Fruit fly (Drosophila melanogaster) whole organism, embryonic: ENCODE results near the gene CG5727.

Source experiments
- Bdp1 ChIP-seq: fragments of 200-800 bp; sonication (Bioruptor generic); optimal IDR thresholded peaks from 3 replicates; lab custom pipeline; 2016; ENCODE audit warnings: missing biosample characterization, missing genetic modification characterization
- CG11398 ChIP-seq: fragments of 200-800 bp; sonication (Bioruptor generic); optimal IDR thresholded peaks from 2 replicates; lab custom pipeline; 2016; ENCODE audit warnings: missing biosample characterization, missing genetic modification characterization
- CG12219 ChIP-seq: fragments of 200-800 bp; sonication (Bioruptor generic); optimal IDR thresholded peaks from 3 replicates; lab custom pipeline; 2018; ENCODE audit warnings: missing biosample characterization, mild to moderate bottlenecking, missing genetic modification characterization
- CG13424 ChIP-seq: fragments of 200-800 bp; sonication (Bioruptor generic); optimal IDR thresholded peaks from 2 replicates; lab custom pipeline; 2019; ENCODE audit warnings: missing biosample characterization, mild to moderate bottlenecking, missing genetic modification characterization, moderate library complexity
- CG13775 ChIP-seq: fragments of 200-800 bp; sonication (Bioruptor generic); optimal IDR thresholded peaks from 3 replicates; lab custom pipeline; 2017; ENCODE audit warnings: missing biosample characterization, mild to moderate bottlenecking, missing genetic modification characterization
- CG14860 ChIP-seq: fragments of 200-800 bp; sonication (Bioruptor generic); IDR thresholded peaks from 3 replicates; pipeline ENCODE4 v1.3.6; 2022; ENCODE audit warnings: missing biosample characterization, missing genetic modification characterization; ENCODE audit not compliant: partially characterized antibody
- CG17802 ChIP-seq: fragments of 200-800 bp; sonication (Bioruptor generic); optimal IDR thresholded peaks from 2 replicates; lab custom pipeline; 2018; ENCODE audit warnings: missing biosample characterization, mild to moderate bottlenecking, missing genetic modification characterization, moderate library complexity
- CG18011 ChIP-seq: fragments of 200-800 bp; sonication (Bioruptor generic); optimal IDR thresholded peaks from 2 replicates; lab custom pipeline; 2017; ENCODE audit warnings: missing biosample characterization, missing genetic modification characterization, mild to moderate bottlenecking, moderate library complexity, missing genotype
- CG18619 ChIP-seq: fragments of 200-800 bp; sonication (Bioruptor generic); optimal IDR thresholded peaks from 3 replicates; lab custom pipeline; 2017; ENCODE audit warnings: missing biosample characterization, mild to moderate bottlenecking, missing genetic modification characterization
- CG33213 ChIP-seq: fragments of 200-800 bp; sonication (Bioruptor generic); optimal IDR thresholded peaks from 3 replicates; lab custom pipeline; 2016; ENCODE audit warnings: missing biosample characterization, missing genetic modification characterization
- CG34422 ChIP-seq: fragments of 200-800 bp; sonication (Bioruptor generic); IDR thresholded peaks from 3 replicates; pipeline ENCODE4 v1.3.6; 2022; ENCODE audit warnings: missing biosample characterization, missing genetic modification characterization
- CG3726 ChIP-seq: fragments of 200-800 bp; sonication (Bioruptor generic); IDR thresholded peaks from 3 replicates; pipeline ENCODE4, ENCODE4 v1.3.6; 2022; ENCODE audit warnings: missing biosample characterization, missing genetic modification characterization
- CG4360 ChIP-seq: fragments of 200-800 bp; sonication (Bioruptor generic); IDR thresholded peaks from 2 replicates; pipeline ENCODE4 v1.3.6; 2022; ENCODE audit warnings: missing biosample characterization, missing genetic modification characterization
- CG4707 ChIP-seq: fragments of 200-800 bp; sonication (Bioruptor generic); optimal IDR thresholded peaks from 2 replicates; lab custom pipeline; 2018; ENCODE audit warnings: missing biosample characterization, mild to moderate bottlenecking, missing genetic modification characterization, moderate library complexity
- CG4854 ChIP-seq: fragments of 200-800 bp; sonication (Bioruptor generic); optimal IDR thresholded peaks from 2 replicates; lab custom pipeline; 2016; ENCODE audit warnings: missing biosample characterization, missing genetic modification characterization, inconsistent platforms
- CG7745 ChIP-seq: fragments of 200-800 bp; sonication (Bioruptor generic); optimal IDR thresholded peaks from 2 replicates; lab custom pipeline; 2018; ENCODE audit warnings: missing biosample characterization, mild to moderate bottlenecking, missing genetic modification characterization, moderate library complexity
- Camta ChIP-seq: fragments of 200-800 bp; sonication (Bioruptor generic); optimal IDR thresholded peaks from 2 replicates; lab custom pipeline; 2016; ENCODE audit warnings: missing biosample characterization, missing genetic modification characterization
- CoRest ChIP-seq: fragments of 200-800 bp; sonication (Bioruptor generic); optimal IDR thresholded peaks from 3 replicates; lab custom pipeline; 2018; ENCODE audit warnings: missing biosample characterization, mild to moderate bottlenecking, missing genetic modification characterization, moderate library complexity
- Deaf1 ChIP-seq: fragments of 200-800 bp; optimal IDR thresholded peaks from 3 replicates; lab custom pipeline; 2019; ENCODE audit warnings: missing biosample characterization, mild to moderate bottlenecking, missing genetic modification characterization, moderate library complexity
- Doc2 ChIP-seq: fragments of 200-800 bp; sonication (Bioruptor generic); IDR thresholded peaks from 2 replicates; pipeline ENCODE4 v1.3.6; 2022; ENCODE audit warnings: missing biosample characterization, missing genetic modification characterization
- Doc3 ChIP-seq: fragments of 200-800 bp; sonication (Bioruptor generic); IDR thresholded peaks from 3 replicates; pipeline ENCODE4 v1.3.6; 2022; ENCODE audit warnings: missing biosample characterization, missing genetic modification characterization; ENCODE audit not compliant: partially characterized antibody
- Dp ChIP-seq: fragments of 200-800 bp; sonication (Bioruptor generic); optimal IDR thresholded peaks from 2 replicates; lab custom pipeline; 2018; ENCODE audit warnings: missing biosample characterization, mild to moderate bottlenecking, missing genetic modification characterization, moderate library complexity
- Elba2 ChIP-seq: fragments of 200-800 bp; sonication (Bioruptor generic); optimal IDR thresholded peaks from 3 replicates; lab custom pipeline; 2016; ENCODE audit warnings: missing biosample characterization, missing genetic modification characterization
- GATAe ChIP-seq: fragments of 200-800 bp; sonication (Bioruptor generic); conservative IDR thresholded peaks from 2 replicates; pipeline ENCODE4 v1.3.6; 2022; ENCODE audit warnings: missing biosample characterization, missing genetic modification characterization
- Gsc ChIP-seq: fragments of 200-800 bp; sonication (Bioruptor generic); IDR thresholded peaks from 2 replicates; pipeline ENCODE4 v1.3.6; 2022; ENCODE audit warnings: missing biosample characterization, missing genetic modification characterization
- H15 ChIP-seq: fragments of 200-800 bp; sonication (Bioruptor generic); IDR thresholded peaks from 3 replicates; pipeline ENCODE4 v1.3.6; 2022; ENCODE audit warnings: missing biosample characterization, missing genetic modification characterization
- HHEX ChIP-seq: fragments of 200-800 bp; sonication (Bioruptor generic); optimal IDR thresholded peaks from 3 replicates; lab custom pipeline; 2017; ENCODE audit warnings: missing biosample characterization, mild to moderate bottlenecking, missing genetic modification characterization, missing genetic modification reagents
- HLH3B ChIP-seq: fragments of 200-800 bp; sonication (Bioruptor generic); IDR thresholded peaks from 2 replicates; pipeline ENCODE4 v1.3.6; 2022; ENCODE audit warnings: missing biosample characterization, missing genetic modification characterization
- Poxn ChIP-seq: fragments of 200-800 bp; sonication (Bioruptor generic); IDR thresholded peaks from 2 replicates; pipeline ENCODE4 v1.3.6; 2022; ENCODE audit warnings: missing biosample characterization, missing genetic modification characterization
- Spps ChIP-seq: fragments of 200-800 bp; sonication (Bioruptor generic); optimal IDR thresholded peaks from 2 replicates; lab custom pipeline; 2018; ENCODE audit warnings: missing biosample characterization, mild to moderate bottlenecking, missing genetic modification characterization
- Taf1 ChIP-seq: fragments of 200-800 bp; sonication (Bioruptor generic); IDR thresholded peaks from 2 replicates; pipeline ENCODE4 v1.3.6; 2022; ENCODE audit warnings: missing biosample characterization, missing genetic modification characterization
- Usf ChIP-seq: fragments of 200-800 bp; sonication (Bioruptor generic); optimal IDR thresholded peaks from 2 replicates; lab custom pipeline; 2017; ENCODE audit warnings: missing genotype, missing biosample characterization, missing genetic modification characterization
- cas ChIP-seq: fragments of 200-800 bp; sonication (Bioruptor generic); IDR thresholded peaks from 2 replicates; pipeline ENCODE4 v1.3.6; 2022; ENCODE audit warnings: missing biosample characterization, missing genetic modification characterization
- ci ChIP-seq: fragments of 200-800 bp; sonication (Bioruptor generic); IDR thresholded peaks from 3 replicates; pipeline ENCODE4 v1.3.6; 2022; ENCODE audit warnings: missing biosample characterization, missing genetic modification characterization
- corto ChIP-seq: fragments of 200-800 bp; sonication (Bioruptor generic); optimal IDR thresholded peaks from 2 replicates; lab custom pipeline; 2016; ENCODE audit warnings: missing biosample characterization, mild to moderate bottlenecking, missing genetic modification characterization, moderate library complexity
- croc ChIP-seq: fragments of 200-800 bp; sonication (Bioruptor generic); conservative IDR thresholded peaks from 3 replicates; pipeline ENCODE4 v1.3.6; 2022; ENCODE audit warnings: missing biosample characterization, missing genetic modification characterization
- dm ChIP-seq: fragments of 200-800 bp; sonication (Bioruptor generic); optimal IDR thresholded peaks from 3 replicates; lab custom pipeline; 2016; ENCODE audit warnings: missing biosample characterization, missing genetic modification characterization
- dmrt11E ChIP-seq: fragments of 200-800 bp; sonication (Bioruptor generic); optimal IDR thresholded peaks from 3 replicates; lab custom pipeline; 2018; ENCODE audit warnings: missing biosample characterization, mild to moderate bottlenecking, missing genetic modification characterization, moderate library complexity
- dmrt99B ChIP-seq: fragments of 200-800 bp; sonication (Bioruptor generic); optimal IDR thresholded peaks from 2 replicates; lab custom pipeline; 2018; ENCODE audit warnings: missing biosample characterization, mild to moderate bottlenecking, missing genetic modification characterization, moderate library complexity
- gcm ChIP-seq: fragments of 200-800 bp; sonication (Bioruptor generic); optimal IDR thresholded peaks from 2 replicates; lab custom pipeline; 2019; ENCODE audit warnings: missing biosample characterization, mild to moderate bottlenecking, missing genetic modification characterization, moderate library complexity
- gcm2 ChIP-seq: fragments of 200-800 bp; sonication (Bioruptor generic); optimal IDR thresholded peaks from 2 replicates; lab custom pipeline; 2016; ENCODE audit warnings: missing biosample characterization, missing genetic modification characterization
- grau ChIP-seq: fragments of 200-800 bp; optimal IDR thresholded peaks from 3 replicates; lab custom pipeline; 2019; ENCODE audit warnings: missing biosample characterization, mild to moderate bottlenecking, missing genetic modification characterization, moderate library complexity
- gro ChIP-seq: fragments of 200-800 bp; sonication (Bioruptor generic); optimal IDR thresholded peaks from 2 replicates; lab custom pipeline; 2016; ENCODE audit warnings: missing biosample characterization, missing genetic modification characterization
- gsb ChIP-seq: fragments of 200-800 bp; sonication (Bioruptor generic); IDR thresholded peaks from 2 replicates; pipeline ENCODE4 v1.3.6; 2022; ENCODE audit warnings: missing biosample characterization, missing genetic modification characterization
- jing ChIP-seq: fragments of 200-800 bp; sonication (Bioruptor generic); optimal IDR thresholded peaks from 2 replicates; lab custom pipeline; 2018; ENCODE audit warnings: missing biosample characterization, mild to moderate bottlenecking, missing genetic modification characterization
- lola ChIP-seq, 3 experiments: fragments of >200 bp in 2 of 3; fragments of 200-800 bp in 1 of 3; sonication (Bioruptor generic) in 1 of 3; optimal IDR thresholded peaks; 2 replicates each; lab custom pipeline; 2017 to 2019; ENCODE audit warnings: missing biosample characterization in 3 of 3, missing genetic modification characterization in 3 of 3, mild to moderate bottlenecking in 1 of 3, moderate library complexity in 1 of 3
- nau ChIP-seq: fragments of 200-800 bp; sonication (Bioruptor generic); optimal IDR thresholded peaks from 3 replicates; lab custom pipeline; 2017; ENCODE audit warnings: missing biosample characterization, mild to moderate bottlenecking, missing genetic modification characterization, missing genetic modification reagents
- odd ChIP-seq: fragments of 200-800 bp; sonication (Bioruptor generic); optimal IDR thresholded peaks from 2 replicates; lab custom pipeline; 2017; ENCODE audit warnings: missing biosample characterization, mild to moderate bottlenecking, missing genetic modification characterization
- rib ChIP-seq: fragments of 200-800 bp; sonication (Bioruptor generic); IDR thresholded peaks from 2 replicates; pipeline ENCODE4 v1.3.6; 2022; ENCODE audit warnings: missing biosample characterization, missing genetic modification characterization
- sc ChIP-seq, 3 experiments: fragments of >200 bp in 2 of 3; fragments of 200-800 bp in 1 of 3; sonication (Bioruptor generic) in 1 of 3; optimal IDR thresholded peaks; 2 replicates in 2 of 3; 3 replicates in 1 of 3; lab custom pipeline; 2017; ENCODE audit warnings: mild to moderate bottlenecking in 1 of 3, missing biosample characterization in 1 of 3, missing genetic modification characterization in 1 of 3, missing genetic modification reagents in 1 of 3
- sr ChIP-seq: fragments of 200-800 bp; sonication (Bioruptor generic); IDR thresholded peaks from 3 replicates; pipeline ENCODE4 v1.3.6; 2022; ENCODE audit warnings: missing biosample characterization, missing genetic modification characterization

The CG5727 gene

dm6 chr2L:10198911-10199310 is 11.6 kb downstream of the CG5727 start, which contains the start of gene Sur (continued):
- TF ChIP-seq Bdp1 (GFP tag; lab: Kevin White, UChicago) (no peak), GATAe (GFP tag; lab: Robert Waterston, UW) (no peak), CG33213 (GFP tag; lab: Kevin White, UChicago) (no peak), CG4360 (0 out of 2 replicates have a peak, but pooled peaks have one; percentile 17), corto (GFP tag; lab: Kevin White, UChicago) (no peak), dm (GFP tag; lab: Kevin White, UChicago) (no peak), Camta (no peak), dmrt11E (tag; lab: Kevin White, UChicago) (no peak), Doc2 (GFP tag; lab: Robert Waterston, UW) (no peak), Taf1 (GFP tag; lab: Robert Waterston, UW) (no peak), sc (optimal IDR thresholded peaks at IDR 0.05; lab: Kevin White, UChicago) (no peak), sc (GFP tag; optimal IDR thresholded peaks at IDR 0.05; lab: Kevin White, UChicago) (no peak), H15 (GFP tag; lab: Robert Waterston, UW) (no peak), Poxn (GFP tag; lab: Robert Waterston, UW) (no peak), HLH3B (GFP tag; lab: Robert Waterston, UW) (no peak), CG17802 (tag; lab: Kevin White, UChicago) (no peak), CG18619 (GFP tag; lab: Kevin White, UChicago) (no peak), jing (no peak), CG3726 (GFP tag; lab: Robert Waterston, UW) (no peak), croc (GFP tag; lab: Robert Waterston, UW) (no peak), CG12219 (GFP tag; lab: Kevin White, UChicago) (no peak), nau (no peak), CG18011 (GFP tag; lab: Kevin White, UChicago) (no peak), Deaf1 (peak; percentile 87), gsb (no peak), rib (GFP tag; lab: Robert Waterston, UW) (no peak), grau (tag; lab: Kevin White, UChicago) (no peak), dmrt99B (tag; lab: Kevin White, UChicago) (no peak), CG13424 (tag; lab: Kevin White, UChicago) (no peak), ci (peak; percentile 55; the same call in 1 of the 3 replicates), CG4707 (GFP tag; lab: Kevin White, UChicago) (no peak), Dp (GFP tag; lab: Kevin White, UChicago) (no peak), Gsc (GFP tag; lab: Robert Waterston, UW) (no peak), CG34422 (GFP tag; lab: Robert Waterston, UW) (peak; percentile 50; the same call in 1 of the 3 replicates), Doc3 (no peak), cas (GFP tag; lab: Robert Waterston, UW) (no peak), CG11398 (GFP tag; lab: Kevin White, UChicago) (no peak), CG7745 (no peak), HHEX (GFP tag; lab: Kevin White, UChicago) (no peak), gcm2 (GFP tag; lab: Kevin White, UChicago) (no peak), Elba2 (GFP tag; lab: Kevin White, UChicago) (no peak), CoRest (tag; lab: Kevin White, UChicago) (no peak), CG4854 (GFP tag; lab: Kevin White, UChicago) (no peak), CG14860 (GFP tag; lab: Robert Waterston, UW) (no peak), Usf (GFP tag; lab: Kevin White, UChicago) (no peak), CG13775 (no peak), gro (no peak), sr (no peak), gcm (GFP tag; lab: Kevin White, UChicago) (no peak), lola (GFP tag; optimal IDR thresholded peaks at IDR 0.05; lab: Kevin White, UChicago) (no peak), odd (GFP tag; lab: Kevin White, UChicago) (no peak), Spps (tag; lab: Kevin White, UChicago) (no peak)
